Worm (Caenorhabditis elegans) whole organism, mixed stage, embryonic: ENCODE data around the gene W09G12.9.

ENCODE experiments used
- M03D4.4 ChIP-seq: sonication (generic microtip); optimal IDR thresholded peaks from 2 replicates; lab custom pipeline; 2017; ENCODE audit warnings: mild to moderate bottlenecking, missing genetic modification characterization, missing compliant biosample characterization
- bed-3 ChIP-seq: fragments of 200-800 bp; sonication (Bioruptor generic); optimal IDR thresholded peaks from 3 replicates; lab custom pipeline; 2018; ENCODE audit warnings: mild to moderate bottlenecking, missing genetic modification characterization, moderate library complexity, missing compliant biosample characterization
- blmp-1 ChIP-seq: fragments of 150-350 bp; optimal IDR thresholded peaks from 2 replicates; lab custom pipeline; 2014; ENCODE audit warnings: missing biosample characterization, missing genetic modification characterization
- ceh-43 ChIP-seq: fragments of 200-800 bp; sonication (Bioruptor generic); optimal IDR thresholded peaks from 2 replicates; lab custom pipeline; 2018; ENCODE audit warnings: mild to moderate bottlenecking, missing genetic modification characterization, moderate library complexity, missing compliant biosample characterization
- ceh-83 ChIP-seq: fragments of 200-800 bp; sonication (Bioruptor generic); optimal IDR thresholded peaks from 2 replicates; lab custom pipeline; 2018; ENCODE audit warnings: mild to moderate bottlenecking, missing genetic modification characterization, missing compliant biosample characterization
- ces-1 ChIP-seq: fragments of 150-350 bp; optimal IDR thresholded peaks from 2 replicates; lab custom pipeline; 2014; ENCODE audit warnings: missing biosample characterization, missing genetic modification reagents, missing genetic modification characterization
- cnd-1 ChIP-seq: fragments of 200-800 bp; sonication (Bioruptor generic); optimal IDR thresholded peaks from 2 replicates; lab custom pipeline; 2018; ENCODE audit warnings: mild to moderate bottlenecking, missing genetic modification characterization, missing compliant biosample characterization
- drap-1 ChIP-seq: fragments of 200-800 bp; sonication (Bioruptor generic); optimal IDR thresholded peaks from 3 replicates; lab custom pipeline; 2018; ENCODE audit warnings: mild to moderate bottlenecking, missing genetic modification characterization, missing compliant biosample characterization
- elt-1 ChIP-seq: sonication (generic microtip); optimal IDR thresholded peaks from 2 replicates; lab custom pipeline; 2017; ENCODE audit warnings: missing genetic modification characterization, mild to moderate bottlenecking, missing compliant biosample characterization, antibody characterized with exemption, moderate library complexity, borderline replicate concordance; ENCODE audit not compliant: insufficient read depth
- elt-3 ChIP-seq: fragments of 150-350 bp; optimal IDR thresholded peaks from 2 replicates; lab custom pipeline; 2014; ENCODE audit warnings: missing biosample characterization, missing genetic modification characterization
- flh-1 ChIP-seq: fragments of 200-800 bp; sonication (Bioruptor generic); optimal IDR thresholded peaks from 2 replicates; lab custom pipeline; 2018; ENCODE audit warnings: mild to moderate bottlenecking, missing genetic modification characterization, moderate library complexity, missing compliant biosample characterization
- ham-2 ChIP-seq: fragments of 200-800 bp; sonication (Bioruptor generic); optimal IDR thresholded peaks from 2 replicates; lab custom pipeline; 2018; ENCODE audit warnings: mild to moderate bottlenecking, missing genetic modification characterization, missing compliant biosample characterization
- hlh-1 ChIP-seq: fragments of 150-350 bp; optimal IDR thresholded peaks from 2 replicates; lab custom pipeline; 2014; ENCODE audit warnings: missing biosample characterization, missing genetic modification reagents, missing genetic modification characterization
- lin-13 ChIP-seq: fragments of 150-350 bp; optimal IDR thresholded peaks from 2 replicates; lab custom pipeline; 2014; ENCODE audit warnings: missing biosample characterization, missing genetic modification characterization
- lsy-2 ChIP-seq: fragments of 150-350 bp; optimal IDR thresholded peaks from 2 replicates; lab custom pipeline; 2014; ENCODE audit warnings: missing biosample characterization, missing genetic modification characterization
- mab-5 ChIP-seq: fragments of 150-350 bp; optimal IDR thresholded peaks from 2 replicates; lab custom pipeline; 2014; ENCODE audit warnings: missing biosample characterization, missing genetic modification characterization
- mep-1 ChIP-seq: fragments of 150-350 bp; optimal IDR thresholded peaks from 2 replicates; lab custom pipeline; 2017; ENCODE audit warnings: missing biosample characterization, missing genetic modification reagents, missing genetic modification characterization, inconsistent platforms
- mls-2 ChIP-seq: sonication (generic microtip); optimal IDR thresholded peaks from 2 replicates; lab custom pipeline; 2016; ENCODE audit warnings: mild to moderate bottlenecking, missing genetic modification characterization, moderate library complexity, missing compliant biosample characterization
- nhr-12 ChIP-seq: fragments of 150-350 bp; optimal IDR thresholded peaks from 2 replicates; lab custom pipeline; 2014; ENCODE audit warnings: missing biosample characterization, missing genetic modification characterization
- nhr-237 ChIP-seq: fragments of 150-350 bp; optimal IDR thresholded peaks from 2 replicates; lab custom pipeline; 2014; ENCODE audit warnings: missing biosample characterization, missing genetic modification characterization
- nhr-28 ChIP-seq: fragments of 150-350 bp; optimal IDR thresholded peaks from 2 replicates; lab custom pipeline; 2014; ENCODE audit warnings: missing biosample characterization, missing genetic modification characterization
- nhr-76 ChIP-seq: sonication (generic microtip); optimal IDR thresholded peaks from 2 replicates; lab custom pipeline; 2017; ENCODE audit warnings: missing biosample characterization, missing genetic modification characterization
- sem-2 ChIP-seq: fragments of 200-800 bp; sonication (Bioruptor generic); optimal IDR thresholded peaks from 2 replicates; lab custom pipeline; 2018; ENCODE audit warnings: mild to moderate bottlenecking, missing genetic modification characterization, missing compliant biosample characterization
- snpc-4 ChIP-seq: fragments of 150-350 bp; optimal IDR thresholded peaks from 2 replicates; lab custom pipeline; 2014; ENCODE audit warnings: missing biosample characterization, missing genetic modification characterization
- sptf-1 ChIP-seq: sonication (generic microtip); optimal IDR thresholded peaks from 2 replicates; lab custom pipeline; 2017; ENCODE audit warnings: mild to moderate bottlenecking, missing genetic modification characterization, moderate library complexity, missing compliant biosample characterization
- tbx-8 ChIP-seq: fragments of 200-800 bp; sonication (Bioruptor generic); optimal IDR thresholded peaks from 2 replicates; lab custom pipeline; 2018; ENCODE audit warnings: mild to moderate bottlenecking, missing genetic modification characterization, moderate library complexity, missing compliant biosample characterization
- unc-120 ChIP-seq: sonication (generic microtip); optimal IDR thresholded peaks from 2 replicates; lab custom pipeline; 2017; ENCODE audit warnings: missing genetic modification characterization, missing compliant biosample characterization; ENCODE audit not compliant: poor library complexity, severe bottlenecking
- unc-39 ChIP-seq: fragments of 150-350 bp; optimal IDR thresholded peaks from 2 replicates; lab custom pipeline; 2014; ENCODE audit warnings: missing biosample characterization, missing genetic modification characterization
- unc-62 ChIP-seq: fragments of 150-350 bp; optimal IDR thresholded peaks from 2 replicates; lab custom pipeline; 2014; ENCODE audit warnings: missing biosample characterization, missing genetic modification reagents, missing genetic modification characterization
- zip-8 ChIP-seq: fragments of 150-350 bp; optimal IDR thresholded peaks from 2 replicates; lab custom pipeline; 2014; ENCODE audit warnings: missing biosample characterization, missing genetic modification characterization
- ztf-11 ChIP-seq: fragments of 150-350 bp; optimal IDR thresholded peaks from 2 replicates; lab custom pipeline; 2014; ENCODE audit warnings: missing biosample characterization, missing genetic modification characterization

Gene W09G12.9

ce11 chrIV:1209320-1209719 is 7.1 kb upstream of the W09G12.9 start:
- TF ChIP-seq mls-2 (tag; lab: Kevin White, UChicago) (no peak), lin-13 (tag; lab: Kevin White, UChicago) (no peak), elt-3 (tag; lab: Kevin White, UChicago) (no peak), ham-2 (GFP tag; lab: Kevin White, UChicago) (no peak), unc-120 (no peak), nhr-76 (tag; lab: Kevin White, UChicago) (no peak), hlh-1 (tag; lab: Kevin White, UChicago) (no peak), mab-5 (tag; lab: Kevin White, UChicago) (no peak), drap-1 (GFP tag; lab: Kevin White, UChicago) (no peak)

ce11 chrIV:1209813-1210212 is 6.6 kb upstream of the W09G12.9 start:
- TF ChIP-seq ceh-83 (GFP tag; lab: Kevin White, UChicago), result no peak
- no peak for TF ChIP-seq sem-2 (GFP tag; lab: Kevin White, UChicago)
- TF ChIP-seq ztf-11, result no peak
- no peak for TF ChIP-seq nhr-28
- no peak for TF ChIP-seq nhr-12 (tag; lab: Kevin White, UChicago)
- TF ChIP-seq elt-3 (tag; lab: Kevin White, UChicago), result no peak
- TF ChIP-seq ceh-43 (GFP tag; lab: Kevin White, UChicago), result no peak
- no peak for TF ChIP-seq elt-1 (tag; lab: Kevin White, UChicago)
- no peak for TF ChIP-seq M03D4.4 (tag; lab: Kevin White, UChicago)
- TF ChIP-seq bed-3 (GFP tag; lab: Kevin White, UChicago), result no peak
- TF ChIP-seq mep-1, result no peak
- no peak for TF ChIP-seq flh-1 (GFP tag; lab: Kevin White, UChicago)
- no peak for TF ChIP-seq lsy-2 (tag; lab: Kevin White, UChicago)
- no peak for TF ChIP-seq snpc-4 (tag; lab: Kevin White, UChicago)
- no peak for TF ChIP-seq lin-13 (tag; lab: Kevin White, UChicago)
- TF ChIP-seq, all 35 proteins: peak for 0

ce11 chrIV:1211902-1212301 is 4.5 kb upstream of the W09G12.9 start:
- TF ChIP-seq ceh-83 (GFP tag; lab: Kevin White, UChicago), result no peak
- TF ChIP-seq ham-2 (GFP tag; lab: Kevin White, UChicago), result no peak
- no peak for TF ChIP-seq zip-8 (tag; lab: Kevin White, UChicago)
- TF ChIP-seq lsy-2 (tag; lab: Kevin White, UChicago), result no peak
- TF ChIP-seq unc-62 (GFP tag; lab: Kevin White, UChicago), result no peak
- no peak for TF ChIP-seq ces-1 (GFP tag; lab: Kevin White, UChicago)
- no peak for TF ChIP-seq blmp-1 (tag; lab: Kevin White, UChicago)
- no peak for TF ChIP-seq mep-1
- no peak for TF ChIP-seq lin-13 (tag; lab: Kevin White, UChicago)
- TF ChIP-seq tbx-8 (GFP tag; lab: Kevin White, UChicago), result no peak
- TF ChIP-seq unc-39 (tag; lab: Kevin White, UChicago), result no peak
- TF ChIP-seq unc-120, result no peak
- TF ChIP-seq hlh-1 (tag; lab: Kevin White, UChicago), result no peak
- no peak for TF ChIP-seq sptf-1 (tag; lab: Kevin White, UChicago)
- no peak for TF ChIP-seq bed-3 (GFP tag; lab: Kevin White, UChicago)
- no peak for TF ChIP-seq elt-1 (tag; lab: Kevin White, UChicago)
- no peak for TF ChIP-seq M03D4.4 (tag; lab: Kevin White, UChicago)
- TF ChIP-seq mls-2 (tag; lab: Kevin White, UChicago), result no peak
- TF ChIP-seq, all 35 proteins: peak for 0

- TF ChIP-seq lin-13 (tag; lab: Kevin White, UChicago) (no peak), cnd-1 (tag; lab: Kevin White, UChicago) (no peak), mep-1 (no peak), ztf-11 (no peak), unc-62 (GFP tag; lab: Kevin White, UChicago) (no peak), ces-1 (GFP tag; lab: Kevin White, UChicago) (peak; percentile 88), nhr-237 (tag; lab: Kevin White, UChicago) (no peak)
Measured at ce11 chrIV:1212357-1212756, 4.0 kb upstream of the W09G12.9 start.

- TF ChIP-seq blmp-1 (tag; lab: Kevin White, UChicago) (no peak), hlh-1 (tag; lab: Kevin White, UChicago) (no peak), ces-1 (GFP tag; lab: Kevin White, UChicago) (peak; percentile 65), unc-39 (tag; lab: Kevin White, UChicago) (no peak)
Measured at ce11 chrIV:1213192-1213591, 3.2 kb upstream of the W09G12.9 start.
